Worm (Caenorhabditis elegans): ENCODE data around the gene ZC116.1.

DNA sequence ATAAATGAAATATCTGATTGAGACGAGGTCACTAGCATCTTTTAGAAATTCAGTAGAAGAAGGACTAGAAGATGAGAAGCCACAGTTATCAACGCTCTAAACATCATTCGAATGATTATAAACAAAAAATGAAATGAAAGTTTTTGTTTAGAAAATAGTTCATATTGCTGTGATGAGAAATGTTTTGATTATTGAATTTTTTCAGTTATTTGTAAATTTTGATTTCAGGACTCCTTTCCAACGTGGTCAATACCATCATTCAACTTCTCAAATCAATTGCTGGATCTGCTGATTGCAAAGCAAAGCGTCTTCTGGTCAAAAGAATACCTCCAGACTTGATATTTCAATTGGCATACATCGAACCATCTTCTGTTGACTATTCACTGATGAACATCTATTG lies 48.5 kb downstream of the ZC116.1 start, which contains the start of gene W05B10.6:
- TF ChIP-seq fkh-10 (GFP tag; optimal IDR thresholded peaks at IDR 0.05) (no peak), ama-1 (optimal IDR thresholded peaks at IDR 0.05) (no peak), eor-1 (tag; optimal IDR thresholded peaks at IDR 0.05) (no peak), lin-39 (tag; optimal IDR thresholded peaks at IDR 0.05) (no peak), ztf-11 (tag; optimal IDR thresholded peaks at IDR 0.05) (no peak), ceh-9 (tag; optimal IDR thresholded peaks at IDR 0.05) (no peak), zag-1 (tag; optimal IDR thresholded peaks at IDR 0.05) (no peak)
